Worm (Caenorhabditis elegans): Measurements from ENCODE around the gene C14B9.8.

Gene C14B9.8

ce11 chrIII:8133346-8133745 lies 11.1 kb downstream of the C14B9.8 start, which contains the start of gene C14B9.2:
C14B9.2 (plus strand) TSS chrIII:8133665.
- TF ChIP-seq elt-2 (tag; optimal IDR thresholded peaks at IDR 0.05) (peak; percentile 20), fkh-10 (GFP tag; optimal IDR thresholded peaks at IDR 0.05) (no peak), ceh-82 (tag; optimal IDR thresholded peaks at IDR 0.05) (no peak), unc-39 (tag; optimal IDR thresholded peaks at IDR 0.05) (no peak), nhr-43 (tag; optimal IDR thresholded peaks at IDR 0.05; ENCODE audit: poor library complexity, severe bottlenecking) (no peak), fkh-2 (tag; optimal IDR thresholded peaks at IDR 0.05) (no peak), mdl-1 (tag; optimal IDR thresholded peaks at IDR 0.05) (no peak), hmg-11 (tag; optimal IDR thresholded peaks at IDR 0.05) (no peak), pqm-1 (tag; optimal IDR thresholded peaks at IDR 0.05) (no peak), pha-4 (tag; optimal IDR thresholded peaks at IDR 0.05) (peak; percentile 76), nhr-11 (tag; optimal IDR thresholded peaks at IDR 0.05) (no peak), jun-1 (tag; optimal IDR thresholded peaks at IDR 0.05) (no peak)

DNA sequence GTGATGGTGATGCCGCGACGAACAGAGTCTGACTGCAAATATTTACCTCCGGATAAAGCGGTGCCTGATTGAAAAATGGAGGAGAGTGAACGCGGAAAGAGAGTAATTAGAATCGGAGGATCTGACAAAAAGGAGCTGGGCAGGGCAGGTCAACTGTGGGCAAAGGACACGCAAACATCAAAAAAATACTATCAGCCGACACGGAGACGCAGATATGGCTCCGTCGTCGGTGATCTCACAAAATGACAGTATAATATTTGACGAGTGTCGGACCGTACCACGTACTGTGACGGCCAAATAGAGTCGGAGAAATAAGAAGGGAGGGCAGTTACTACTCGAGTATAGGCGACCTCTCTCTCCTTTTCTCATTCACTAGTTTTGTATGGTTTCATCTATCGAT lies 11.9 kb downstream of the C14B9.8 start:
- TF ChIP-seq pha-4 (tag; optimal IDR thresholded peaks at IDR 0.05) (peak; percentile 85), R02D3.7 (tag; optimal IDR thresholded peaks at IDR 0.05) (no peak)

ce11 chrIII:8130177-8130902 lies 14.1 kb downstream of the C14B9.8 start, which contains the start of the genes rpl-21 and C14B9.10:
rpl-21 (minus strand) TSS chrIII:8130227.
C14B9.10 (plus strand) TSS chrIII:8130852.
- TF ChIP-seq ztf-11 (tag; optimal IDR thresholded peaks at IDR 0.05) (no peak), eor-1 (tag; optimal IDR thresholded peaks at IDR 0.05) (no peak), lin-15B (tag; optimal IDR thresholded peaks at IDR 0.05) (peak; percentile 87), elt-2 (tag; optimal IDR thresholded peaks at IDR 0.05) (peak; percentile 45), pha-4 (tag; optimal IDR thresholded peaks at IDR 0.05) (peak; percentile 95), lin-39 (tag; optimal IDR thresholded peaks at IDR 0.05) (peak; percentile 90), nfya-1 (tag; optimal IDR thresholded peaks at IDR 0.05; ENCODE audit: insufficient read depth) (peak; percentile 98), jun-1 (tag; optimal IDR thresholded peaks at IDR 0.05) (peak; percentile 35), lsy-12 (tag; optimal IDR thresholded peaks at IDR 0.05) (peak; percentile 63), tbx-2 (tag; optimal IDR thresholded peaks at IDR 0.05) (peak; percentile 11), nhr-12 (tag; optimal IDR thresholded peaks at IDR 0.05) (no peak), nhr-23 (tag; optimal IDR thresholded peaks at IDR 0.05) (peak; percentile 85), elt-1 (tag; optimal IDR thresholded peaks at IDR 0.05) (no peak), ceh-82 (tag; optimal IDR thresholded peaks at IDR 0.05) (peak; percentile 20), pqm-1 (tag; optimal IDR thresholded peaks at IDR 0.05) (peak; percentile 59), snpc-4 (tag; optimal IDR thresholded peaks at IDR 0.05) (peak; percentile 47), elt-3 (tag; optimal IDR thresholded peaks at IDR 0.05) (no peak), nhr-25 (tag; optimal IDR thresholded peaks at IDR 0.05) (peak; percentile 83), hmg-11 (tag; optimal IDR thresholded peaks at IDR 0.05) (peak; percentile 90), R02D3.7 (tag; optimal IDR thresholded peaks at IDR 0.05) (peak; percentile 82), ceh-16 (tag; optimal IDR thresholded peaks at IDR 0.05) (peak; percentile 11), unc-62 (GFP tag; optimal IDR thresholded peaks at IDR 0.05) (peak; percentile 11), ama-1 (optimal IDR thresholded peaks at IDR 0.05) (peak; percentile 53), egl-5 (tag; optimal IDR thresholded peaks at IDR 0.05) (peak; percentile 81), ceh-28 (tag; optimal IDR thresholded peaks at IDR 0.05) (peak; percentile 57), skn-1 (tag; optimal IDR thresholded peaks at IDR 0.05) (peak; percentile 58), fkh-2 (tag; optimal IDR thresholded peaks at IDR 0.05) (no peak), ZK546.5 (tag; optimal IDR thresholded peaks at IDR 0.05) (peak; percentile 0), nhr-43 (tag; optimal IDR thresholded peaks at IDR 0.05; ENCODE audit: poor library complexity, severe bottlenecking) (peak; percentile 74)

ce11 chrIII:8129195-8129594 lies 15.2 kb downstream of the C14B9.8 start:
- TF ChIP-seq nfya-1 (tag; optimal IDR thresholded peaks at IDR 0.05; ENCODE audit: insufficient read depth) (no peak), hmg-11 (tag; optimal IDR thresholded peaks at IDR 0.05) (no peak), zag-1 (tag; optimal IDR thresholded peaks at IDR 0.05) (no peak), nhr-76 (tag; optimal IDR thresholded peaks at IDR 0.05) (no peak)

All from whole organism, L3 larva.